Worm (Caenorhabditis elegans): ENCODE results near the gene C18G1.8.

DNA sequence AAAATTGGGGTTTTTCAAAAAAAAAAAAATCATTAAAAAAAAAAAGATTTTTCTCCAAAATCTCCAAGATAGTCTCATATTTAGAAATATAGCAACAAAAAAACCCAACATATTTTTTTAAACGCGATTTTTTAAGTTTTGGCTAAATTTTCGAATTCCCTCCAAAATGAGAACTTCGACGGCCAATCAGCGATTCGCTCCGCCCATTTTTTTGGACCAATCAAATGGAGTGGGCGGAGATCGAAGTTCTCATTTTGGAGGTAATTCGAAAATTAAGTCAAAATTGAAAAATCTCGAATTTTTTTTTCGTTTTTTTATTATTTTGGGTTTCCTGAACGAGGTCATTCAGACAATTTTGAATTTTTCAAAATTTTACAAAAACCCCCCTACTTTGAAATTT is 47.4 kb upstream of the C18G1.8 start:
- TF ChIP-seq elt-1 (tag; optimal IDR thresholded peaks at IDR 0.05): no peak
- no peak for TF ChIP-seq mdl-1 (tag; optimal IDR thresholded peaks at IDR 0.05)
- no peak for TF ChIP-seq nhr-10 (tag; optimal IDR thresholded peaks at IDR 0.05)
- TF ChIP-seq unc-62 (GFP tag; optimal IDR thresholded peaks at IDR 0.05): no peak
- TF ChIP-seq nhr-23 (tag; optimal IDR thresholded peaks at IDR 0.05): no peak
- TF ChIP-seq zag-1 (tag; optimal IDR thresholded peaks at IDR 0.05): no peak
- TF ChIP-seq blmp-1 (tag; optimal IDR thresholded peaks at IDR 0.05; ENCODE audit: insufficient read depth): no peak
- no peak for TF ChIP-seq Y55F3AM.14 (GFP tag; optimal IDR thresholded peaks at IDR 0.05)
- no peak for TF ChIP-seq nhr-237 (tag; optimal IDR thresholded peaks at IDR 0.05)
- TF ChIP-seq nhr-6 (tag; optimal IDR thresholded peaks at IDR 0.05): no peak
- TF ChIP-seq nhr-12 (tag; optimal IDR thresholded peaks at IDR 0.05): no peak

Data from whole organism, L2 larva.